Fruit fly (Drosophila melanogaster): ENCODE measurements around the gene Smr.
A peak's percentile ranks its signal among the peaks of the same experiment; 100 is the strongest.

Gene Smr

DNA sequence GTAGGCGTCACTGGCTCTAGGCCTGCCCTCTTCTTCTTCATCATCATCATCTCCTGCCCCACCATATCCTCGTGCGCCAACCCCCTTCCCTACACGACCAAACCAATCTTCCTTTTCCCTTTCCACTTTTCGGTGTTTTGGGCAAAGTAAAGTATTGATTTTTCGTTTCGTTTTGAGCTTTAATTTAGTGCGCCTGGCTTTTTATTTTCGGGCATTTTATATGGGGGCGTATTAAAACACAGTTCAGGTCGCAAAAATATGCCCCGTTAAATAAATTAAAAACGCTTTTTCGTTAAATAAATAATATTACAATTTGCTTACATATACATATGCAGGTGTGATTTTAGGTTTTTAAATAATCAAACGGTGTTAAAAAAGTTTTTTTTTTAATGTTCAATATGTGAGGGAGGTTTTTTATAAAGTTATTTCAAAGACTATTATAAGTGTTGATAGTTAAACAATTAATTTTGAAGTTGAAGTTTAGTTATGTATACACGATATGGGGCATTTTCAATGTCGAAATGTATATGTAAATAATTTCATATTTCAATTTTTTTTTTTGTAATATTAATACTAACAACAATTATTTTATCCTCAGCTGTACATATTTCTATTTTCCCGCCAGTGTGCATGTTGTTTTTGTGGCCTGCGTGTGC is 4.6 kb downstream of the Smr start (continued):
- peak; percentile 43 for TF ChIP-seq CG10654 (GFP tag; optimal IDR thresholded peaks at IDR 0.05)
- no peak for TF ChIP-seq gcm2 (GFP tag; optimal IDR thresholded peaks at IDR 0.05)
- TF ChIP-seq CrebB (tag; optimal IDR thresholded peaks at IDR 0.05), result no peak
- peak; percentile 13 for TF ChIP-seq Lhr (GFP tag; optimal IDR thresholded peaks at IDR 0.05)
- no peak for TF ChIP-seq ash1 (GFP tag; optimal IDR thresholded peaks at IDR 0.05)
- peak; percentile 57 for TF ChIP-seq row (GFP tag; IDR thresholded peaks at IDR 0.05)
- TF ChIP-seq pfk (GFP tag; optimal IDR thresholded peaks at IDR 0.05), result no peak
- TF ChIP-seq CG6654 (GFP tag; optimal IDR thresholded peaks at IDR 0.05), result peak; percentile 71
- TF ChIP-seq CG10979 (tag; optimal IDR thresholded peaks at IDR 0.05), result peak; percentile 80
- peak; percentile 10 for TF ChIP-seq cato (GFP tag; optimal IDR thresholded peaks at IDR 0.05; ENCODE audit: borderline replicate concordance)
- TF ChIP-seq CG12071 (GFP tag; optimal IDR thresholded peaks at IDR 0.05), result no peak
- TF ChIP-seq p53 (GFP tag; optimal IDR thresholded peaks at IDR 0.05), result no peak
- TF ChIP-seq zfh1 (GFP tag; IDR thresholded peaks at IDR 0.05), result peak; percentile 38; the same call in 1 of the 3 replicates
- TF ChIP-seq CG32772 (GFP tag; IDR thresholded peaks at IDR 0.05), result no peak; the same call in 1 of the 2 replicates
- no peak for TF ChIP-seq Opbp (GFP tag; IDR thresholded peaks at IDR 0.05; ENCODE audit: partially characterized antibody)
- peak; percentile 54 for TF ChIP-seq CG8281 (tag; optimal IDR thresholded peaks at IDR 0.05)
- TF ChIP-seq CG10321 (GFP tag; IDR thresholded peaks at IDR 0.05), result no peak
- TF ChIP-seq Bgb (GFP tag; IDR thresholded peaks at IDR 0.05; ENCODE audit: partially characterized antibody), result no peak
- no peak for TF ChIP-seq CG12769 (tag; optimal IDR thresholded peaks at IDR 0.05)
- no peak for TF ChIP-seq CG15073 (GFP tag; optimal IDR thresholded peaks at IDR 0.05)
- TF ChIP-seq az2 (GFP tag; optimal IDR thresholded peaks at IDR 0.05), result peak; percentile 62
- peak; percentile 55 for TF ChIP-seq seq (GFP tag; IDR thresholded peaks at IDR 0.05)
- peak; percentile 34 for TF ChIP-seq Jarid2 (GFP tag; optimal IDR thresholded peaks at IDR 0.05)
- no peak for TF ChIP-seq chinmo (GFP tag; IDR thresholded peaks at IDR 0.05; ENCODE audit: partially characterized antibody)
- TF ChIP-seq YL-1 (GFP tag; optimal IDR thresholded peaks at IDR 0.05), result peak; percentile 1
- TF ChIP-seq Sry-δ (GFP tag; optimal IDR thresholded peaks at IDR 0.05), result no peak
- no peak for TF ChIP-seq wdn (GFP tag; IDR thresholded peaks at IDR 0.05)
- TF ChIP-seq CG17328 (GFP tag; IDR thresholded peaks at IDR 0.05), result 0 out of 2 replicates have a peak, but pooled peaks have one; percentile 42
- 0 out of 2 replicates have a peak, but pooled peaks have one; percentile 18 for TF ChIP-seq CG4730 (GFP tag; IDR thresholded peaks at IDR 0.05)
- TF ChIP-seq CG11723 (GFP tag; optimal IDR thresholded peaks at IDR 0.05), result peak; percentile 55
- no peak for TF ChIP-seq CG6791 (GFP tag; IDR thresholded peaks at IDR 0.05; ENCODE audit: partially characterized antibody)
- TF ChIP-seq Mes4 (GFP tag; optimal IDR thresholded peaks at IDR 0.05), result no peak
- TF ChIP-seq pum (GFP tag; optimal IDR thresholded peaks at IDR 0.05), result no peak
- peak; percentile 52 for TF ChIP-seq D19B (GFP tag; optimal IDR thresholded peaks at IDR 0.05)
- TF ChIP-seq tll (GFP tag; optimal IDR thresholded peaks at IDR 0.05), result no peak
- TF ChIP-seq CG30431 (GFP tag; optimal IDR thresholded peaks at IDR 0.05), result no peak
- TF ChIP-seq CG3065 (GFP tag; optimal IDR thresholded peaks at IDR 0.05), result no peak
- TF ChIP-seq CG30403 (GFP tag; optimal IDR thresholded peaks at IDR 0.05), result peak; percentile 83
- TF ChIP-seq nom (GFP tag; optimal IDR thresholded peaks at IDR 0.05), result no peak
- no peak for TF ChIP-seq otp (GFP tag; IDR thresholded peaks at IDR 0.05)
- no peak for TF ChIP-seq CG4854 (GFP tag; optimal IDR thresholded peaks at IDR 0.05)
- no peak for TF ChIP-seq fu2 (GFP tag; optimal IDR thresholded peaks at IDR 0.05)
- no peak for TF ChIP-seq knrl (GFP tag; IDR thresholded peaks at IDR 0.05; ENCODE audit: partially characterized antibody)
- no peak for TF ChIP-seq Aef1 (GFP tag; IDR thresholded peaks at IDR 0.05)
- no peak for TF ChIP-seq cad (GFP tag; optimal IDR thresholded peaks at IDR 0.05)
- no peak for TF ChIP-seq emc (GFP tag; optimal IDR thresholded peaks at IDR 0.05)
- TF ChIP-seq CG14441 (GFP tag; IDR thresholded peaks at IDR 0.05), result peak; percentile 53; the same call in 1 of the 2 replicates
- peak; percentile 59 for TF ChIP-seq CG6683 (GFP tag; optimal IDR thresholded peaks at IDR 0.05)
- no peak for TF ChIP-seq usp (GFP tag; optimal IDR thresholded peaks at IDR 0.05)
